Fruit fly (Drosophila melanogaster) whole organism, embryonic: ENCODE results near the gene PCNA2.

ENCODE experiments used
- Ada2b ChIP-seq: fragments of 200-800 bp; sonication (Bioruptor generic); IDR thresholded peaks from 2 replicates; pipeline ENCODE4 v1.3.6; 2022; ENCODE audit warnings: missing biosample characterization, missing genetic modification characterization
- BEAF-32 ChIP-seq: fragments of 200-800 bp; sonication (Bioruptor generic); optimal IDR thresholded peaks from 3 replicates; lab custom pipeline; 2017; ENCODE audit warnings: missing biosample characterization, missing genetic modification characterization, mild to moderate bottlenecking, moderate library complexity, missing genetic modification reagents
- Bteb2 ChIP-seq: fragments of 200-800 bp; sonication (Bioruptor generic); optimal IDR thresholded peaks from 2 replicates; lab custom pipeline; 2016; ENCODE audit warnings: missing biosample characterization, missing genetic modification characterization
- CG10321 ChIP-seq: fragments of 200-800 bp; sonication (Bioruptor generic); IDR thresholded peaks from 2 replicates; pipeline ENCODE4 v1.3.6; 2022; ENCODE audit warnings: missing biosample characterization, missing genetic modification characterization
- CG12659 ChIP-seq: fragments of 200-800 bp; sonication (Bioruptor generic); optimal IDR thresholded peaks from 3 replicates; lab custom pipeline; 2017; ENCODE audit warnings: mild to moderate bottlenecking, missing biosample characterization, missing genetic modification reagents, missing genetic modification characterization
- CG13287 ChIP-seq: fragments of 200-800 bp; sonication (Bioruptor generic); IDR thresholded peaks from 2 replicates; pipeline ENCODE4 v1.3.6; 2022; ENCODE audit warnings: missing biosample characterization, missing genetic modification characterization; ENCODE audit not compliant: partially characterized antibody
- CG15479 ChIP-seq: fragments of 200-800 bp; sonication (Bioruptor generic); optimal IDR thresholded peaks from 3 replicates; lab custom pipeline; 2019; ENCODE audit warnings: missing biosample characterization, mild to moderate bottlenecking, missing genetic modification characterization, moderate library complexity
- CG15601 ChIP-seq: fragments of 200-800 bp; sonication (Bioruptor generic); optimal IDR thresholded peaks from 3 replicates; lab custom pipeline; 2019; ENCODE audit warnings: missing biosample characterization, mild to moderate bottlenecking, missing genetic modification characterization, moderate library complexity
- CG16813 ChIP-seq: fragments of 200-800 bp; sonication (Bioruptor generic); IDR thresholded peaks from 3 replicates; pipeline ENCODE4 v1.3.6; 2022; ENCODE audit warnings: missing biosample characterization, missing genetic modification characterization; ENCODE audit not compliant: partially characterized antibody
- CG17186 ChIP-seq: fragments of 200-800 bp; sonication (Bioruptor generic); optimal IDR thresholded peaks from 3 replicates; lab custom pipeline; 2017; ENCODE audit warnings: missing biosample characterization, missing genetic modification reagents, missing genetic modification characterization
- CG17802 ChIP-seq: fragments of 200-800 bp; sonication (Bioruptor generic); optimal IDR thresholded peaks from 2 replicates; lab custom pipeline; 2018; ENCODE audit warnings: missing biosample characterization, mild to moderate bottlenecking, missing genetic modification characterization, moderate library complexity
- CG2199 ChIP-seq: fragments of 200-800 bp; sonication (Bioruptor generic); IDR thresholded peaks from 3 replicates; pipeline ENCODE4 v1.3.6; 2022; ENCODE audit warnings: missing biosample characterization, missing genetic modification characterization
- CG32772 ChIP-seq: fragments of 200-800 bp; sonication (Bioruptor generic); IDR thresholded peaks from 2 replicates; pipeline ENCODE4 v1.3.6; 2022; ENCODE audit warnings: missing biosample characterization, missing genetic modification characterization
- CG3838 ChIP-seq: fragments of 200-800 bp; sonication (Bioruptor generic); optimal IDR thresholded peaks from 3 replicates; lab custom pipeline; 2016; ENCODE audit warnings: missing biosample characterization, missing genetic modification characterization
- CG42726 ChIP-seq: fragments of 200-800 bp; sonication (Bioruptor generic); IDR thresholded peaks from 2 replicates; pipeline ENCODE4 v1.3.6; 2022; ENCODE audit warnings: missing biosample characterization, missing genetic modification characterization; ENCODE audit not compliant: partially characterized antibody
- CG4854 ChIP-seq: fragments of 200-800 bp; sonication (Bioruptor generic); optimal IDR thresholded peaks from 2 replicates; lab custom pipeline; 2016; ENCODE audit warnings: missing biosample characterization, missing genetic modification characterization, inconsistent platforms
- CG6765 ChIP-seq: fragments of 200-800 bp; sonication (Bioruptor generic); optimal IDR thresholded peaks from 3 replicates; lab custom pipeline; 2017; ENCODE audit warnings: missing biosample characterization, mild to moderate bottlenecking, missing genetic modification characterization
- CG7987 ChIP-seq: fragments of 200-800 bp; sonication (Bioruptor generic); optimal IDR thresholded peaks from 2 replicates; lab custom pipeline; 2018; ENCODE audit warnings: missing biosample characterization, mild to moderate bottlenecking, missing genetic modification characterization, moderate library complexity
- CG8089 ChIP-seq: fragments of 200-800 bp; sonication (Bioruptor generic); optimal IDR thresholded peaks from 3 replicates; lab custom pipeline; 2016; ENCODE audit warnings: missing biosample characterization, missing genetic modification characterization
- Dek ChIP-seq: fragments of 200-800 bp; sonication (Bioruptor generic); optimal IDR thresholded peaks from 3 replicates; lab custom pipeline; 2019; ENCODE audit warnings: missing biosample characterization, mild to moderate bottlenecking, missing genetic modification characterization, moderate library complexity
- Doc2 ChIP-seq: fragments of 200-800 bp; sonication (Bioruptor generic); IDR thresholded peaks from 2 replicates; pipeline ENCODE4 v1.3.6; 2022; ENCODE audit warnings: missing biosample characterization, missing genetic modification characterization
- GATAe ChIP-seq: fragments of 200-800 bp; sonication (Bioruptor generic); conservative IDR thresholded peaks from 2 replicates; pipeline ENCODE4 v1.3.6; 2022; ENCODE audit warnings: missing biosample characterization, missing genetic modification characterization
- HHEX ChIP-seq: fragments of 200-800 bp; sonication (Bioruptor generic); optimal IDR thresholded peaks from 3 replicates; lab custom pipeline; 2017; ENCODE audit warnings: missing biosample characterization, mild to moderate bottlenecking, missing genetic modification characterization, missing genetic modification reagents
- Lhr ChIP-seq: fragments of 200-800 bp; sonication (Bioruptor generic); optimal IDR thresholded peaks from 3 replicates; lab custom pipeline; 2017; ENCODE audit warnings: mild to moderate bottlenecking, missing biosample characterization, missing genetic modification reagents, missing genetic modification characterization
- Lpt ChIP-seq: fragments of >200 bp; optimal IDR thresholded peaks from 2 replicates; lab custom pipeline; 2018; ENCODE audit warnings: missing biosample characterization, missing genetic modification characterization
- NC2β ChIP-seq: fragments of 200-800 bp; sonication (Bioruptor generic); optimal IDR thresholded peaks from 2 replicates; lab custom pipeline; 2016; ENCODE audit warnings: missing biosample characterization, missing genetic modification characterization
- Optix ChIP-seq: fragments of 200-800 bp; sonication (Bioruptor generic); IDR thresholded peaks from 3 replicates; pipeline ENCODE4 v1.3.6; 2022; ENCODE audit warnings: missing biosample characterization, missing genetic modification characterization
- Pdp1 ChIP-seq, 2 experiments: fragments of 200-800 bp; sonication (Bioruptor generic); optimal IDR thresholded peaks; 3 replicates each; lab custom pipeline; 2016; ENCODE audit warnings: missing biosample characterization in 2 of 2, missing genetic modification characterization in 2 of 2, mild to moderate bottlenecking in 1 of 2, moderate library complexity in 1 of 2
- Ptx1 ChIP-seq: fragments of 200-800 bp; sonication (Bioruptor generic); IDR thresholded peaks from 2 replicates; pipeline ENCODE4 v1.3.6; 2022; ENCODE audit warnings: missing biosample characterization, missing genetic modification characterization
- YL-1 ChIP-seq: fragments of 200-800 bp; sonication (Bioruptor generic); optimal IDR thresholded peaks from 3 replicates; lab custom pipeline; 2017; ENCODE audit warnings: missing biosample characterization, mild to moderate bottlenecking, missing genetic modification characterization
- dmrt99B ChIP-seq: fragments of 200-800 bp; sonication (Bioruptor generic); optimal IDR thresholded peaks from 2 replicates; lab custom pipeline; 2018; ENCODE audit warnings: missing biosample characterization, mild to moderate bottlenecking, missing genetic modification characterization, moderate library complexity
- grau ChIP-seq: fragments of 200-800 bp; optimal IDR thresholded peaks from 3 replicates; lab custom pipeline; 2019; ENCODE audit warnings: missing biosample characterization, mild to moderate bottlenecking, missing genetic modification characterization, moderate library complexity
- hth ChIP-seq: fragments of >200 bp; optimal IDR thresholded peaks from 2 replicates; lab custom pipeline; 2017; ENCODE audit warnings: inconsistent platforms
- knrl ChIP-seq: fragments of 200-800 bp; sonication (Bioruptor generic); IDR thresholded peaks from 3 replicates; pipeline ENCODE4 v1.3.6; 2022; ENCODE audit warnings: missing biosample characterization, missing genetic modification characterization; ENCODE audit not compliant: partially characterized antibody
- lab ChIP-seq: fragments of 200-800 bp; sonication (Bioruptor generic); optimal IDR thresholded peaks from 3 replicates; lab custom pipeline; 2017; ENCODE audit warnings: missing biosample characterization, missing genetic modification characterization, mild to moderate bottlenecking, moderate library complexity, missing genetic modification reagents
- maf-S ChIP-seq: fragments of 200-800 bp; sonication (Bioruptor generic); optimal IDR thresholded peaks from 2 replicates; lab custom pipeline; 2016; ENCODE audit warnings: missing biosample characterization, missing genetic modification characterization
- pan ChIP-seq, 4 experiments: fragments of >200 bp in 3 of 4; fragments of 200-800 bp in 1 of 4; sonication (Bioruptor generic) in 1 of 4; optimal IDR thresholded peaks in 3 of 4; IDR thresholded peaks in 1 of 4; 2 replicates each; pipeline versions ENCODE4 v1.3.6 to Lab custom; 2017 to 2022; ENCODE audit warnings: missing biosample characterization in 2 of 4, missing genetic modification characterization in 2 of 4, mixed read lengths in 1 of 4
- pb ChIP-seq: fragments of 200-800 bp; sonication (Bioruptor generic); optimal IDR thresholded peaks from 3 replicates; lab custom pipeline; 2016; ENCODE audit warnings: missing biosample characterization, missing genetic modification characterization
- phol ChIP-seq: fragments of 200-800 bp; sonication (Bioruptor generic); optimal IDR thresholded peaks from 3 replicates; lab custom pipeline; 2018; ENCODE audit warnings: missing biosample characterization, mild to moderate bottlenecking, missing genetic modification characterization, moderate library complexity
- pnt ChIP-seq: fragments of 200-800 bp; sonication (Bioruptor generic); optimal IDR thresholded peaks from 3 replicates; lab custom pipeline; 2016; ENCODE audit warnings: missing biosample characterization, missing genetic modification characterization
- psq ChIP-seq: fragments of 200-800 bp; sonication (Bioruptor generic); optimal IDR thresholded peaks from 2 replicates; lab custom pipeline; 2017; ENCODE audit warnings: missing biosample characterization, missing genetic modification characterization
- run ChIP-seq: fragments of 200-800 bp; sonication (Bioruptor generic); optimal IDR thresholded peaks from 3 replicates; lab custom pipeline; 2018; ENCODE audit warnings: missing biosample characterization, mild to moderate bottlenecking, missing genetic modification characterization
- stwl ChIP-seq: fragments of 200-800 bp; sonication (Bioruptor generic); optimal IDR thresholded peaks from 3 replicates; lab custom pipeline; 2018; ENCODE audit warnings: missing biosample characterization, mild to moderate bottlenecking, missing genetic modification characterization, moderate library complexity
- tin ChIP-seq: fragments of 200-800 bp; sonication (Bioruptor generic); optimal IDR thresholded peaks from 3 replicates; lab custom pipeline; 2016; ENCODE audit warnings: missing biosample characterization, missing genetic modification characterization
- tx ChIP-seq: fragments of 200-800 bp; sonication (Bioruptor generic); optimal IDR thresholded peaks from 2 replicates; lab custom pipeline; 2016; ENCODE audit warnings: missing biosample characterization, missing genetic modification characterization
- vfl ChIP-seq: fragments of 200-800 bp; sonication (Bioruptor generic); optimal IDR thresholded peaks from 2 replicates; lab custom pipeline; 2016; ENCODE audit warnings: missing biosample characterization, missing genetic modification characterization
- vnd ChIP-seq: fragments of 200-800 bp; sonication (Bioruptor generic); IDR thresholded peaks from 3 replicates; pipeline ENCODE4 v1.3.6; 2022; ENCODE audit warnings: missing biosample characterization, missing genetic modification characterization; ENCODE audit not compliant: partially characterized antibody
- z ChIP-seq: fragments of 200-800 bp; sonication (Bioruptor generic); IDR thresholded peaks from 3 replicates; pipeline ENCODE4 v1.3.6; 2022; ENCODE audit warnings: missing biosample characterization, missing genetic modification characterization
- zen2 ChIP-seq: fragments of 200-800 bp; sonication (Bioruptor generic); IDR thresholded peaks from 3 replicates; pipeline ENCODE4 v1.3.6; 2022; ENCODE audit warnings: missing biosample characterization, missing genetic modification characterization; ENCODE audit not compliant: partially characterized antibody

PCNA2 gene

DNA sequence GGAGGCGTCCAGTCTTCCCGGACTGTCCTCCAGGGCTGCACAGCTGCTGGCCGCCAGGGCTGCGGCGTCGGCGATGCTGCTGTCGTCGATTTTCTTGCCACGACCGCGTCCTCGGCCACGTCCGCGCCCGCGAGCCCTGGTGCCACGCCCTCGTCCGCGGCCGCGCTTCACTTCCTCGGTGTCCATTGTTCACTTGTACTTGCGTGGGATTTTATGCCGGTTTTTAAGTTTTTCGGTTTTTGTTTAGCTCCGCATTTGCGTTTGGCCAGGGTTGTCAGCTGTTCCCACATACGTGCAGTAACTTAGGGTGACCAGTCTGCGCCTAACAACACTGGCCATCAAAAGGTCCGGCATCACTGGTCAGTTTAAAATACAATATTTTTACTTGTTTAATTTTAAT, 1.6 kb downstream of the PCNA2 start, which contains the start of gene Hakai (continued):
- TF ChIP-seq Pdp1 (GFP tag; optimal IDR thresholded peaks at IDR 0.05; lab: Kevin White, UChicago) (peak; percentile 59 to 70), Lpt (GFP tag; lab: Kevin White, UChicago) (no peak), phol (tag; lab: Kevin White, UChicago) (peak; percentile 70), Ptx1 (peak; percentile 62), GATAe (GFP tag; lab: Robert Waterston, UW) (no peak), CG6765 (no peak), Dek (tag; lab: Kevin White, UChicago) (no peak), NC2β (GFP tag; lab: Kevin White, UChicago) (peak; percentile 41), pnt (GFP tag; lab: Kevin White, UChicago) (peak; percentile 70), vnd (GFP tag; lab: Robert Waterston, UW) (peak; percentile 38; the same call in 1 of the 3 replicates), CG8089 (GFP tag; lab: Kevin White, UChicago) (peak; percentile 43), CG7987 (GFP tag; lab: Kevin White, UChicago) (no peak), Bteb2 (GFP tag; lab: Kevin White, UChicago) (peak; percentile 40), dmrt99B (tag; lab: Kevin White, UChicago) (peak; percentile 16), CG4854 (GFP tag; lab: Kevin White, UChicago) (no peak), CG15479 (GFP tag; lab: Kevin White, UChicago) (no peak), YL-1 (GFP tag; lab: Kevin White, UChicago) (peak; percentile 80), Lhr (GFP tag; lab: Kevin White, UChicago) (peak; percentile 70), CG17186 (GFP tag; lab: Kevin White, UChicago) (peak; percentile 79), maf-S (GFP tag; lab: Kevin White, UChicago) (peak; percentile 5), run (tag; lab: Kevin White, UChicago) (no peak), zen2 (no peak), CG32772 (GFP tag; lab: Robert Waterston, UW) (peak; percentile 56; the same call in 1 of the 2 replicates), HHEX (peak; percentile 32), z (GFP tag; lab: Robert Waterston, UW) (no peak), Optix (GFP tag; lab: Robert Waterston, UW) (peak; percentile 46; the same call in 1 of the 3 replicates), knrl (GFP tag; lab: Robert Waterston, UW) (peak; percentile 32; the same call in 1 of the 3 replicates), CG15601 (tag; lab: Kevin White, UChicago) (peak; percentile 31), lab (peak; percentile 59), tin (GFP tag; lab: Kevin White, UChicago) (peak; percentile 70), tx (GFP tag; lab: Kevin White, UChicago) (peak; percentile 56), CG12659 (GFP tag; lab: Kevin White, UChicago) (peak; percentile 71), stwl (tag; lab: Kevin White, UChicago) (peak; percentile 82), pan (optimal IDR thresholded peaks at IDR 0.05; lab: Kevin White, UChicago) (no peak), pan (GFP tag; optimal IDR thresholded peaks at IDR 0.05 in 1 of 2, IDR thresholded peaks at IDR 0.05 in 1 of 2) (peak in 1 of 2 experiments; percentile 50), BEAF-32 (GFP tag; lab: Kevin White, UChicago) (peak; percentile 47), CG42726 (GFP tag; lab: Robert Waterston, UW) (no peak), pb (GFP tag; lab: Kevin White, UChicago) (peak; percentile 70), psq (GFP tag; lab: Kevin White, UChicago) (no peak), CG17802 (tag; lab: Kevin White, UChicago) (no peak), Ada2b (GFP tag; lab: Robert Waterston, UW) (peak; percentile 52; the same call in 1 of the 2 replicates), CG13287 (peak; percentile 65), CG3838 (GFP tag; lab: Kevin White, UChicago) (no peak), grau (peak; percentile 44), CG16813 (GFP tag; lab: Robert Waterston, UW) (peak; percentile 51), CG10321 (GFP tag; lab: Robert Waterston, UW) (peak; percentile 21; the same call in 1 of the 2 replicates), Doc2 (GFP tag; lab: Robert Waterston, UW) (no peak), CG2199 (0 out of 3 replicates have a peak, but pooled peaks have one; percentile 67), hth (lab: Kevin White, UChicago) (no peak), vfl (GFP tag; lab: Kevin White, UChicago) (peak; percentile 25)
